In the genomic region with DNA sequence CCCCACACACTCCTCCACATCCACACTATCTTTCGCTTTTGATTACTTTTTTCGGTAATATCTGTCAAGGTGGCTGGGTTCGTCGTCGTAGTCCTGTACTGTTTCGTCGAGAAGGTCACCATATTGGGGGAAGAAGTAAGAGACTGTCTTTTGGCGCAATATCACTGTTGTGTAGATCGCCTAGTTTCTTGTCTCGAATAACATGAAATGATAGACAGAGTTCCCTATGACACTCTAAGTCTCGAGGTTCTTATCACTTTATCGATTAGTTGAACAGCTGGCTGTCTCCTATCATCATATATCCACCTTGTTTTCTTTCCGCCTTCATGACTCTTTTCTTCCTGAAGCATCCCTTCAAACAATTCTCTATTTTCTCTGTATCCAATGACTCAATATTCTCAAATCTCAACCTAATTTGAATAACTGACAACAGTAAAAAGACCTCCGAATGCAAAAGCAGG, we compare ENCODE assay signal across 2 worm cellular contexts.
TF ChIP-seq lines count a peak whose summit lies in the region.

No protein-coding gene starts in this region.

TF ChIP-seq in whole organism, L1 larva, 84 proteins besides CTCF, POLR2A, EP300 and RAD21 (continued from another document):
- TF ChIP-seq C16A3.4 (tag; optimal IDR thresholded peaks at IDR 0.05; lab: Kevin White, UChicago): peak; percentile 8
- no peak for TF ChIP-seq unc-86 (tag; optimal IDR thresholded peaks at IDR 0.05; lab: Kevin White, UChicago)
- TF ChIP-seq rnt-1 (tag; optimal IDR thresholded peaks at IDR 0.05; lab: Kevin White, UChicago): peak; percentile 56
- no peak for TF ChIP-seq egl-13 (tag; optimal IDR thresholded peaks at IDR 0.05; lab: Kevin White, UChicago)
- no peak for TF ChIP-seq hlh-17 (GFP tag; optimal IDR thresholded peaks at IDR 0.05; lab: Kevin White, UChicago; ENCODE audit: borderline replicate concordance)
- TF ChIP-seq unc-130 (tag; optimal IDR thresholded peaks at IDR 0.05; lab: Kevin White, UChicago): peak; percentile 55
- TF ChIP-seq alr-1 (tag; optimal IDR thresholded peaks at IDR 0.05; lab: Kevin White, UChicago; ENCODE audit: borderline replicate concordance): no peak
- TF ChIP-seq hlh-4 (tag; optimal IDR thresholded peaks at IDR 0.05; lab: Kevin White, UChicago): no peak
- no peak for TF ChIP-seq lin-39 (tag; optimal IDR thresholded peaks at IDR 0.05; lab: Kevin White, UChicago)
- TF ChIP-seq hpl-2 (GFP tag; optimal IDR thresholded peaks at IDR 0.05; lab: Kevin White, UChicago): no peak
- TF ChIP-seq elt-3 (tag; optimal IDR thresholded peaks at IDR 0.05; lab: Kevin White, UChicago): peak in 2 of 6 experiments; percentile 42 to 82
- TF ChIP-seq nhr-11 (tag; optimal IDR thresholded peaks at IDR 0.05; lab: Kevin White, UChicago): peak; percentile 7
- no peak for TF ChIP-seq ceh-8 (GFP tag; optimal IDR thresholded peaks at IDR 0.05; lab: Kevin White, UChicago)
- TF ChIP-seq sox-4 (tag; optimal IDR thresholded peaks at IDR 0.05; lab: Kevin White, UChicago): no peak
- TF ChIP-seq snu-23 (GFP tag; optimal IDR thresholded peaks at IDR 0.05; lab: Kevin White, UChicago): peak; percentile 42
- peak; percentile 37; the same call in 1 of the 2 replicates for TF ChIP-seq nhr-19 (GFP tag; conservative IDR thresholded peaks at IDR 0.05; lab: Robert Waterston, UW)
- no peak for TF ChIP-seq egl-27 (tag; optimal IDR thresholded peaks at IDR 0.05; lab: Kevin White, UChicago)
- no peak for TF ChIP-seq tlp-1 (tag; optimal IDR thresholded peaks at IDR 0.05; lab: Kevin White, UChicago)
- no peak for TF ChIP-seq Y116A8C.19 (tag; optimal IDR thresholded peaks at IDR 0.05; lab: Kevin White, UChicago; ENCODE audit: borderline replicate concordance)
- TF ChIP-seq nhr-90 (tag; optimal IDR thresholded peaks at IDR 0.05; lab: Kevin White, UChicago; ENCODE audit: poor library complexity): peak; percentile 26
- TF ChIP-seq unc-30 (tag; optimal IDR thresholded peaks at IDR 0.05; lab: Kevin White, UChicago): no peak
- TF ChIP-seq lin-14 (GFP tag; optimal IDR thresholded peaks at IDR 0.05; lab: Kevin White, UChicago): peak; percentile 65
- TF ChIP-seq mdl-1 (tag; optimal IDR thresholded peaks at IDR 0.05; lab: Kevin White, UChicago): peak in 1 of 2 experiments; percentile 14
- TF ChIP-seq nhr-28 (tag; optimal IDR thresholded peaks at IDR 0.05; lab: Kevin White, UChicago): no peak
- TF ChIP-seq nhr-85 (tag; lab: Kevin White, UChicago): peak; percentile 76
- peak; percentile 31 for TF ChIP-seq nhr-20 (tag; optimal IDR thresholded peaks at IDR 0.05; lab: Kevin White, UChicago)
- TF ChIP-seq lin-13 (GFP tag; optimal IDR thresholded peaks at IDR 0.05; lab: Kevin White, UChicago): no peak
- TF ChIP-seq fkh-8 (tag; optimal IDR thresholded peaks at IDR 0.05; lab: Kevin White, UChicago): no peak
- no peak for TF ChIP-seq snpc-4 (tag; optimal IDR thresholded peaks at IDR 0.05; lab: Kevin White, UChicago)
- TF ChIP-seq nhr-237 (tag; optimal IDR thresholded peaks at IDR 0.05; lab: Kevin White, UChicago): no peak
- no peak for TF ChIP-seq fos-1 (tag; optimal IDR thresholded peaks at IDR 0.05; lab: Kevin White, UChicago)
- TF ChIP-seq lsy-2 (tag; optimal IDR thresholded peaks at IDR 0.05; lab: Kevin White, UChicago): peak; percentile 21 to 33
- peak; percentile 16 for TF ChIP-seq tbx-2 (tag; optimal IDR thresholded peaks at IDR 0.05; lab: Kevin White, UChicago)
- 0 out of 2 replicates have a peak, but pooled peaks have one; percentile 17 for TF ChIP-seq grh-1 (GFP tag; IDR thresholded peaks at IDR 0.05; lab: Robert Waterston, UW)
- no peak for TF ChIP-seq fkh-10 (GFP tag; optimal IDR thresholded peaks at IDR 0.05; lab: Kevin White, UChicago)
- TF ChIP-seq isw-1 (GFP tag; IDR thresholded peaks at IDR 0.05; lab: Robert Waterston, UW): no peak
- TF ChIP-seq zip-4 (GFP tag; optimal IDR thresholded peaks at IDR 0.05; lab: Kevin White, UChicago): no peak

TF ChIP-seq in whole organism, L4 larva, 104 proteins besides CTCF, POLR2A, EP300 and RAD21 (continued from another document):
- TF ChIP-seq ZK337.2 (GFP tag; IDR thresholded peaks at IDR 0.05; lab: Robert Waterston, UW) (no peak), lir-3 (tag; optimal IDR thresholded peaks at IDR 0.05; lab: Kevin White, UChicago) (no peak), lsy-2 (tag; optimal IDR thresholded peaks at IDR 0.05; lab: Kevin White, UChicago) (peak in 1 of 2 experiments; percentile 26), duxl-1 (tag; optimal IDR thresholded peaks at IDR 0.05; lab: Kevin White, UChicago; ENCODE audit: poor library complexity) (no peak)
